Fruit fly (Drosophila melanogaster) whole organism, embryonic: ENCODE measurements around the gene CG10365.

Experiments used
- B-H2 ChIP-seq: fragments of 200-800 bp; sonication (Bioruptor generic); optimal IDR thresholded peaks from 2 replicates; lab custom pipeline; 2018; ENCODE audit warnings: missing biosample characterization, mild to moderate bottlenecking, missing genetic modification characterization
- BtbVII ChIP-seq: fragments of 200-800 bp; sonication (Bioruptor generic); optimal IDR thresholded peaks from 3 replicates; lab custom pipeline; 2017; ENCODE audit warnings: missing biosample characterization, mild to moderate bottlenecking, missing genetic modification characterization
- CG10366 ChIP-seq: fragments of 200-800 bp; sonication (Bioruptor generic); IDR thresholded peaks from 2 replicates; pipeline ENCODE4 v1.3.6; 2022; ENCODE audit warnings: missing biosample characterization, missing genetic modification characterization
- CG11398 ChIP-seq: fragments of 200-800 bp; sonication (Bioruptor generic); optimal IDR thresholded peaks from 2 replicates; lab custom pipeline; 2016; ENCODE audit warnings: missing biosample characterization, missing genetic modification characterization
- CG11723 ChIP-seq: fragments of 200-800 bp; sonication (Bioruptor generic); optimal IDR thresholded peaks from 2 replicates; lab custom pipeline; 2017; ENCODE audit warnings: missing biosample characterization, mild to moderate bottlenecking, missing genetic modification characterization
- CG13296 ChIP-seq: fragments of 200-800 bp; sonication (Bioruptor generic); optimal IDR thresholded peaks from 3 replicates; lab custom pipeline; 2018; ENCODE audit warnings: missing biosample characterization, mild to moderate bottlenecking, missing genetic modification characterization
- CG14014 ChIP-seq: fragments of 200-800 bp; sonication (Bioruptor generic); IDR thresholded peaks from 2 replicates; pipeline ENCODE4 v1.3.6; 2022; ENCODE audit warnings: missing biosample characterization, missing genetic modification characterization
- CG14441 ChIP-seq: fragments of 200-800 bp; sonication (Bioruptor generic); IDR thresholded peaks from 2 replicates; pipeline ENCODE4 v1.3.6; 2022; ENCODE audit warnings: missing biosample characterization, missing genetic modification characterization
- CG17385 ChIP-seq: fragments of 200-800 bp; sonication (Bioruptor generic); optimal IDR thresholded peaks from 3 replicates; lab custom pipeline; 2018; ENCODE audit warnings: missing biosample characterization, mild to moderate bottlenecking, missing genetic modification characterization
- CG17802 ChIP-seq: fragments of 200-800 bp; sonication (Bioruptor generic); optimal IDR thresholded peaks from 2 replicates; lab custom pipeline; 2018; ENCODE audit warnings: missing biosample characterization, mild to moderate bottlenecking, missing genetic modification characterization, moderate library complexity
- CG17912 ChIP-seq: fragments of 200-800 bp; sonication (Bioruptor generic); optimal IDR thresholded peaks from 2 replicates; lab custom pipeline; 2018; ENCODE audit warnings: missing biosample characterization, mild to moderate bottlenecking, missing genetic modification characterization
- CG18599 ChIP-seq: fragments of 200-800 bp; sonication (Bioruptor generic); optimal IDR thresholded peaks from 3 replicates; lab custom pipeline; 2017; ENCODE audit warnings: missing biosample characterization, missing genetic modification characterization, mild to moderate bottlenecking, moderate library complexity, missing genetic modification reagents
- CG18619 ChIP-seq: fragments of 200-800 bp; sonication (Bioruptor generic); optimal IDR thresholded peaks from 3 replicates; lab custom pipeline; 2017; ENCODE audit warnings: missing biosample characterization, mild to moderate bottlenecking, missing genetic modification characterization
- CG2875 ChIP-seq: fragments of 200-800 bp; sonication (Bioruptor generic); optimal IDR thresholded peaks from 2 replicates; lab custom pipeline; 2017; ENCODE audit warnings: missing biosample characterization, mild to moderate bottlenecking, missing genetic modification characterization, missing genetic modification reagents
- CG30431 ChIP-seq: fragments of 200-800 bp; sonication (Bioruptor generic); optimal IDR thresholded peaks from 2 replicates; lab custom pipeline; 2017; ENCODE audit warnings: missing biosample characterization, missing genetic modification characterization
- CG31224 ChIP-seq: fragments of 200-800 bp; sonication (Bioruptor generic); IDR thresholded peaks from 2 replicates; pipeline ENCODE4 v1.3.6; 2022; ENCODE audit warnings: missing biosample characterization, missing genetic modification characterization
- CG33213 ChIP-seq: fragments of 200-800 bp; sonication (Bioruptor generic); optimal IDR thresholded peaks from 3 replicates; lab custom pipeline; 2016; ENCODE audit warnings: missing biosample characterization, missing genetic modification characterization
- CG33557 ChIP-seq: fragments of 200-800 bp; sonication (Bioruptor generic); optimal IDR thresholded peaks from 2 replicates; lab custom pipeline; 2019; ENCODE audit warnings: missing biosample characterization, mild to moderate bottlenecking, missing genetic modification characterization, moderate library complexity
- CG34224 ChIP-seq: fragments of 200-800 bp; sonication (Bioruptor generic); IDR thresholded peaks from 3 replicates; pipeline ENCODE4 v1.3.6; 2022; ENCODE audit warnings: missing biosample characterization, missing genetic modification characterization; ENCODE audit not compliant: partially characterized antibody
- CG43689 ChIP-seq: fragments of 200-800 bp; sonication (Bioruptor generic); IDR thresholded peaks from 2 replicates; pipeline ENCODE4 v1.3.6; 2022; ENCODE audit warnings: missing biosample characterization, missing genetic modification characterization
- CG4707 ChIP-seq: fragments of 200-800 bp; sonication (Bioruptor generic); optimal IDR thresholded peaks from 2 replicates; lab custom pipeline; 2018; ENCODE audit warnings: missing biosample characterization, mild to moderate bottlenecking, missing genetic modification characterization, moderate library complexity
- CG6683 ChIP-seq: fragments of 200-800 bp; sonication (Bioruptor generic); optimal IDR thresholded peaks from 2 replicates; lab custom pipeline; 2017; ENCODE audit warnings: missing biosample characterization, mild to moderate bottlenecking, missing genetic modification characterization, missing genetic modification reagents
- CG7786 ChIP-seq: fragments of 200-800 bp; sonication (Bioruptor generic); optimal IDR thresholded peaks from 2 replicates; lab custom pipeline; 2016; ENCODE audit warnings: missing biosample characterization, missing genetic modification characterization
- CG7987 ChIP-seq: fragments of 200-800 bp; sonication (Bioruptor generic); optimal IDR thresholded peaks from 2 replicates; lab custom pipeline; 2018; ENCODE audit warnings: missing biosample characterization, mild to moderate bottlenecking, missing genetic modification characterization, moderate library complexity
- CG8359 ChIP-seq: fragments of 200-800 bp; sonication (Bioruptor generic); optimal IDR thresholded peaks from 2 replicates; lab custom pipeline; 2017; ENCODE audit warnings: missing biosample characterization, mild to moderate bottlenecking, missing genetic modification characterization, borderline replicate concordance
- CG9609 ChIP-seq: fragments of 200-800 bp; sonication (Bioruptor generic); optimal IDR thresholded peaks from 3 replicates; lab custom pipeline; 2016; ENCODE audit warnings: missing biosample characterization, missing genetic modification characterization
- Camta ChIP-seq: fragments of 200-800 bp; sonication (Bioruptor generic); optimal IDR thresholded peaks from 2 replicates; lab custom pipeline; 2016; ENCODE audit warnings: missing biosample characterization, missing genetic modification characterization
- CkIIα-i1 ChIP-seq: fragments of 200-800 bp; sonication (Bioruptor generic); IDR thresholded peaks from 2 replicates; pipeline ENCODE4 v1.3.6; 2022; ENCODE audit warnings: missing biosample characterization, missing genetic modification characterization
- Deaf1 ChIP-seq: fragments of 200-800 bp; optimal IDR thresholded peaks from 3 replicates; lab custom pipeline; 2019; ENCODE audit warnings: missing biosample characterization, mild to moderate bottlenecking, missing genetic modification characterization, moderate library complexity
- Drgx ChIP-seq: fragments of 200-800 bp; sonication (Bioruptor generic); IDR thresholded peaks from 2 replicates; pipeline ENCODE4 v1.3.6; 2022; ENCODE audit warnings: missing biosample characterization, missing genetic modification characterization
- H2.0 ChIP-seq: fragments of 200-800 bp; sonication (Bioruptor generic); IDR thresholded peaks from 2 replicates; pipeline ENCODE4 v1.3.6; 2022; ENCODE audit warnings: missing biosample characterization, missing genetic modification characterization
- Hey ChIP-seq: fragments of 200-800 bp; sonication (Bioruptor generic); optimal IDR thresholded peaks from 3 replicates; lab custom pipeline; 2018; ENCODE audit warnings: missing biosample characterization, mild to moderate bottlenecking, missing genetic modification characterization
- Pdp1 ChIP-seq, 2 experiments: fragments of 200-800 bp; sonication (Bioruptor generic); optimal IDR thresholded peaks; 3 replicates each; lab custom pipeline; 2016; ENCODE audit warnings: missing biosample characterization in 2 of 2, missing genetic modification characterization in 2 of 2, mild to moderate bottlenecking in 1 of 2, moderate library complexity in 1 of 2
- Ptx1 ChIP-seq: fragments of 200-800 bp; sonication (Bioruptor generic); IDR thresholded peaks from 2 replicates; pipeline ENCODE4 v1.3.6; 2022; ENCODE audit warnings: missing biosample characterization, missing genetic modification characterization
- Sin3A ChIP-seq: fragments of >200 bp; optimal IDR thresholded peaks from 2 replicates; lab custom pipeline; 2018
- Spps ChIP-seq: fragments of 200-800 bp; sonication (Bioruptor generic); optimal IDR thresholded peaks from 2 replicates; lab custom pipeline; 2018; ENCODE audit warnings: missing biosample characterization, mild to moderate bottlenecking, missing genetic modification characterization
- abd-A ChIP-seq: fragments of 200-800 bp; sonication (Bioruptor generic); optimal IDR thresholded peaks from 3 replicates; lab custom pipeline; 2019; ENCODE audit warnings: missing biosample characterization, mild to moderate bottlenecking, missing genetic modification characterization, moderate library complexity
- cwo ChIP-seq: fragments of 200-800 bp; sonication (Bioruptor generic); optimal IDR thresholded peaks from 3 replicates; lab custom pipeline; 2017; ENCODE audit warnings: missing biosample characterization, missing genetic modification characterization, mild to moderate bottlenecking, moderate library complexity, missing genetic modification reagents
- emc ChIP-seq: fragments of 200-800 bp; sonication (Bioruptor generic); optimal IDR thresholded peaks from 2 replicates; lab custom pipeline; 2016; ENCODE audit warnings: missing biosample characterization, missing genetic modification characterization
- ewg ChIP-seq: fragments of 200-800 bp; sonication (Bioruptor generic); optimal IDR thresholded peaks from 3 replicates; lab custom pipeline; 2017; ENCODE audit warnings: mild to moderate bottlenecking, missing biosample characterization, missing genetic modification reagents, missing genetic modification characterization
- fd64A ChIP-seq: fragments of 200-800 bp; sonication (Bioruptor generic); optimal IDR thresholded peaks from 3 replicates; lab custom pipeline; 2018; ENCODE audit warnings: missing biosample characterization, mild to moderate bottlenecking, missing genetic modification characterization
- fd96Cb ChIP-seq: fragments of 200-800 bp; sonication (Bioruptor generic); optimal IDR thresholded peaks from 2 replicates; lab custom pipeline; 2018; ENCODE audit warnings: missing biosample characterization, mild to moderate bottlenecking, missing genetic modification characterization, moderate library complexity
- fu2 ChIP-seq: fragments of 200-800 bp; sonication (Bioruptor generic); optimal IDR thresholded peaks from 2 replicates; lab custom pipeline; 2016; ENCODE audit warnings: missing biosample characterization, missing genetic modification characterization
- grau ChIP-seq: fragments of 200-800 bp; optimal IDR thresholded peaks from 3 replicates; lab custom pipeline; 2019; ENCODE audit warnings: missing biosample characterization, mild to moderate bottlenecking, missing genetic modification characterization, moderate library complexity
- hbn ChIP-seq: fragments of 200-800 bp; sonication (Bioruptor generic); IDR thresholded peaks from 2 replicates; pipeline ENCODE4 v1.3.6; 2022; ENCODE audit warnings: missing biosample characterization, missing genetic modification characterization; ENCODE audit not compliant: partially characterized antibody
- ind ChIP-seq: fragments of 200-800 bp; sonication (Bioruptor generic); optimal IDR thresholded peaks from 3 replicates; lab custom pipeline; 2016; ENCODE audit warnings: missing biosample characterization, missing genetic modification characterization
- lilli ChIP-seq: fragments of 200-800 bp; sonication (Bioruptor generic); optimal IDR thresholded peaks from 3 replicates; lab custom pipeline; 2016; ENCODE audit warnings: missing biosample characterization, missing genetic modification characterization
- odd ChIP-seq: fragments of 200-800 bp; sonication (Bioruptor generic); optimal IDR thresholded peaks from 2 replicates; lab custom pipeline; 2017; ENCODE audit warnings: missing biosample characterization, mild to moderate bottlenecking, missing genetic modification characterization
- sqz ChIP-seq: fragments of 200-800 bp; sonication (Bioruptor generic); optimal IDR thresholded peaks from 3 replicates; lab custom pipeline; 2018; ENCODE audit warnings: missing biosample characterization, mild to moderate bottlenecking, missing genetic modification characterization
- twi ChIP-seq: fragments of 200-800 bp; optimal IDR thresholded peaks from 2 replicates; lab custom pipeline; 2019; ENCODE audit warnings: missing biosample characterization, mild to moderate bottlenecking, missing genetic modification characterization, moderate library complexity

CG10365 gene

DNA sequence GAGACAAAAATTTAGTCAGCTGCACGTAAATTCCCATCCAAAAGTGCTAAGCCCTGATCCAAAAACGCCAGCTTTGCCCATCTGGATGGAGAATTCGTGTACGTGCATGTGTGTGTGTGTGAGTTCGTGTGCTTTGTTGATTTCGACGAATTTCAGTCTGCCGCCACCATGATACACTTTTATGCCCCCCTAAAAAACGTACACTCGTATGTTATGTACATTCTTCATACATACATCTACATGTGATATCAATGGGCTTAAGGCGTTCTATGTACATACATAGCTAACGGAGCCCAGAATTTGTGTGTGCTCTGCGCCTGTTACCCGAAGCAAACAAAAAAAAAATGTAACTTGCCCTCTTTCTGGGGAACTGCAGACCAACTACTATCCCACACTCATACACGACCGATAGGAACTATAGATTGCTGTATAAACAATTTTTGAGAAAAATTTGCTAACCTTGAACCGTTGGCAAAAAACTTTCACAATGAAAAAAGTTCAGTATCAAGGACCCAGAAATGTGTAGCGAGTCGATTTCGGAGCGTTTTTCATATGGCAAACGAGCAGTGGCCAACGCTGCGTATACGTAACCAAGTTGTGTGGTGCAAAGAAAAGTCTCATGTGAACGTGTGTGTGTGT is 2.7 kb downstream of the CG10365 start (continued):
- no peak for TF ChIP-seq CG8359 (GFP tag; lab: Kevin White, UChicago)
- TF ChIP-seq Drgx (GFP tag; lab: Robert Waterston, UW), result no peak
- no peak for TF ChIP-seq lilli (GFP tag; lab: Kevin White, UChicago)
- TF ChIP-seq Sin3A, result no peak
- no peak for TF ChIP-seq CG9609 (GFP tag; lab: Kevin White, UChicago)
- TF ChIP-seq Pdp1 (GFP tag; optimal IDR thresholded peaks at IDR 0.05; lab: Kevin White, UChicago), result peak in 1 of 2 experiments; percentile 51
- TF ChIP-seq CG11398 (GFP tag; lab: Kevin White, UChicago), result no peak
- TF ChIP-seq CG6683 (GFP tag; lab: Kevin White, UChicago), result no peak
- TF ChIP-seq emc (GFP tag; lab: Kevin White, UChicago), result no peak
- peak; percentile 50 for TF ChIP-seq BtbVII (GFP tag; lab: Kevin White, UChicago)
- TF ChIP-seq CG13296 (GFP tag; lab: Kevin White, UChicago), result peak; percentile 61
- peak; percentile 66 for TF ChIP-seq B-H2
- no peak for TF ChIP-seq CG2875
- TF ChIP-seq fd64A (GFP tag; lab: Kevin White, UChicago), result peak; percentile 42
- no peak for TF ChIP-seq Ptx1 (GFP tag; lab: Robert Waterston, UW)
- no peak for TF ChIP-seq Camta
- TF ChIP-seq Hey (tag; lab: Kevin White, UChicago), result peak; percentile 41
- no peak for TF ChIP-seq CG30431 (GFP tag; lab: Kevin White, UChicago)
- TF ChIP-seq sqz (GFP tag; lab: Kevin White, UChicago), result peak; percentile 78
- TF ChIP-seq CG18599, result peak; percentile 66
- no peak for TF ChIP-seq CG14441
- TF ChIP-seq twi (tag; lab: Kevin White, UChicago), result no peak
- TF ChIP-seq CG33213 (GFP tag; lab: Kevin White, UChicago), result no peak
- TF ChIP-seq ind (GFP tag; lab: Kevin White, UChicago), result no peak
- no peak for TF ChIP-seq CG34224
- TF ChIP-seq CG7987 (GFP tag; lab: Kevin White, UChicago), result peak; percentile 23
- TF ChIP-seq CG33557, result no peak
- TF ChIP-seq fu2 (GFP tag; lab: Kevin White, UChicago), result no peak
- no peak for TF ChIP-seq H2.0 (GFP tag; lab: Robert Waterston, UW)
- no peak for TF ChIP-seq CkIIα-i1 (GFP tag; lab: Robert Waterston, UW)
- peak; percentile 34 for TF ChIP-seq CG18619 (GFP tag; lab: Kevin White, UChicago)
- no peak for TF ChIP-seq grau (tag; lab: Kevin White, UChicago)
- no peak for TF ChIP-seq fd96Cb (tag; lab: Kevin White, UChicago)
- TF ChIP-seq Spps (tag; lab: Kevin White, UChicago), result no peak
- no peak for TF ChIP-seq CG7786 (GFP tag; lab: Kevin White, UChicago)
- peak; percentile 49 for TF ChIP-seq cwo (GFP tag; lab: Kevin White, UChicago)
- TF ChIP-seq CG4707 (GFP tag; lab: Kevin White, UChicago), result no peak
- TF ChIP-seq CG14014 (GFP tag; lab: Robert Waterston, UW), result no peak
- no peak for TF ChIP-seq odd (GFP tag; lab: Kevin White, UChicago)
- TF ChIP-seq ewg (GFP tag; lab: Kevin White, UChicago), result no peak
- TF ChIP-seq CG43689, result no peak
- peak; percentile 100 for TF ChIP-seq CG31224 (GFP tag; lab: Robert Waterston, UW)
- peak; percentile 67 for TF ChIP-seq Deaf1 (tag; lab: Kevin White, UChicago)
- TF ChIP-seq CG17385 (GFP tag; lab: Kevin White, UChicago), result no peak
- TF ChIP-seq abd-A (tag; lab: Kevin White, UChicago), result peak; percentile 71
- TF ChIP-seq CG11723 (GFP tag; lab: Kevin White, UChicago), result no peak
- TF ChIP-seq CG17912 (GFP tag; lab: Kevin White, UChicago), result no peak
- TF ChIP-seq CG17802 (tag; lab: Kevin White, UChicago), result no peak
- TF ChIP-seq CG10366 (GFP tag; lab: Robert Waterston, UW), result no peak
- no peak for TF ChIP-seq hbn
